Fruit fly (Drosophila melanogaster) whole organism, pupa: Measurements from ENCODE around the gene GCS2alpha.

Source experiments
- CG10348 ChIP-seq: fragments of 200-800 bp; sonication (Bioruptor generic); IDR thresholded peaks from 2 replicates; pipeline ENCODE4 v1.3.6; 2022; ENCODE audit warnings: missing biosample characterization, missing genetic modification characterization
- CG13204 ChIP-seq: fragments of 200-800 bp; sonication (Bioruptor generic); optimal IDR thresholded peaks from 2 replicates; lab custom pipeline; 2018; ENCODE audit warnings: missing biosample characterization, mild to moderate bottlenecking, missing genetic modification characterization, moderate library complexity
- CG14655 ChIP-seq: fragments of 200-800 bp; sonication (Bioruptor generic); optimal IDR thresholded peaks from 3 replicates; lab custom pipeline; 2017; ENCODE audit warnings: mild to moderate bottlenecking, missing biosample characterization, missing genetic modification reagents, missing genetic modification characterization
- CG15710 ChIP-seq: fragments of 200-800 bp; sonication (Bioruptor generic); optimal IDR thresholded peaks from 2 replicates; lab custom pipeline; 2018; ENCODE audit warnings: missing biosample characterization, mild to moderate bottlenecking, missing genetic modification characterization, moderate library complexity
- CG17806 ChIP-seq: fragments of 200-800 bp; sonication (Bioruptor generic); optimal IDR thresholded peaks from 2 replicates; lab custom pipeline; 2018; ENCODE audit warnings: missing biosample characterization, mild to moderate bottlenecking, missing genetic modification characterization, moderate library complexity
- CG32121 ChIP-seq: fragments of 200-800 bp; sonication (Bioruptor generic); IDR thresholded peaks from 2 replicates; pipeline ENCODE4 v1.3.6; 2022; ENCODE audit warnings: missing biosample characterization, missing genetic modification characterization
- CG34367 ChIP-seq: fragments of 200-800 bp; sonication (Bioruptor generic); optimal IDR thresholded peaks from 2 replicates; lab custom pipeline; 2018; ENCODE audit warnings: missing biosample characterization, mild to moderate bottlenecking, missing genetic modification characterization
- CG8159 ChIP-seq: fragments of 200-800 bp; sonication (Bioruptor generic); optimal IDR thresholded peaks from 3 replicates; lab custom pipeline; 2018; ENCODE audit warnings: missing biosample characterization, mild to moderate bottlenecking, missing genetic modification characterization, moderate library complexity
- CG8301 ChIP-seq: fragments of 200-800 bp; sonication (Bioruptor generic); optimal IDR thresholded peaks from 2 replicates; lab custom pipeline; 2018; ENCODE audit warnings: missing biosample characterization, mild to moderate bottlenecking, missing genetic modification characterization
- CG9948 ChIP-seq: fragments of 200-800 bp; sonication (Bioruptor generic); optimal IDR thresholded peaks from 2 replicates; lab custom pipeline; 2018; ENCODE audit warnings: missing biosample characterization, mild to moderate bottlenecking, missing genetic modification characterization, moderate library complexity
- Ets98B ChIP-seq: fragments of 200-800 bp; sonication (Bioruptor generic); IDR thresholded peaks from 2 replicates; pipeline ENCODE4 v1.3.6; 2022; ENCODE audit warnings: missing biosample characterization, missing genetic modification characterization
- Pif1B ChIP-seq: fragments of 200-800 bp; sonication (Bioruptor generic); optimal IDR thresholded peaks from 3 replicates; lab custom pipeline; 2016; ENCODE audit warnings: missing biosample characterization, missing genetic modification characterization
- Snoo ChIP-seq: fragments of 200-800 bp; sonication (Bioruptor generic); optimal IDR thresholded peaks from 3 replicates; lab custom pipeline; 2017; ENCODE audit warnings: missing biosample characterization, mild to moderate bottlenecking, missing genetic modification characterization, inconsistent platforms
- fd96Ca ChIP-seq: fragments of 200-800 bp; sonication (Bioruptor generic); IDR thresholded peaks from 3 replicates; pipeline ENCODE4 v1.3.6; 2022; ENCODE audit warnings: missing biosample characterization, missing genetic modification characterization
- gl ChIP-seq: fragments of 200-800 bp; sonication (Bioruptor generic); optimal IDR thresholded peaks from 2 replicates; lab custom pipeline; 2018; ENCODE audit warnings: missing biosample characterization, mild to moderate bottlenecking, missing genetic modification characterization

Gene GCS2alpha

DNA sequence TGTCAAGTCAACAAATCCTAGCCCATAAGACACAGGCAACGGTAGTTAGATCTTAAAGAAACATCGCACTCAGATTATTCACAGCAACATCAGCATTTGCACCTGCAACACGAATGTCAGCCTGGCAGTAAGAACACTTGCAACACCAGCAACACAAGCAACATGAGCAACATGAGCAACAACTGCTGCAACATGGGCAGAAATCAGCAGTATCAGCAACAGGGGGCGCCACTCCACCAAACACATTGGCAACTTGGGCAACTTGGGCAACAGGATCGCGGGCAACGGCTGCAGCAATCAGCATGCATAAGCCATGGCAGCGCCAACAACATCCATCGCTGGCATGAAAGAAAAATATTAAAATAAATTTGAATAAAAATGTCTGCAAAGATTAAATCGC lies 42.2 kb downstream of the GCS2alpha start:
- TF ChIP-seq gl (tag; lab: Kevin White, UChicago) (no peak), CG17806 (tag; lab: Kevin White, UChicago) (no peak), Snoo (no peak), Pif1B (GFP tag; lab: Kevin White, UChicago) (no peak), CG9948 (tag; lab: Kevin White, UChicago) (no peak), fd96Ca (no peak), CG8159 (tag; lab: Kevin White, UChicago) (no peak), Ets98B (GFP tag; lab: Robert Waterston, UW) (no peak), CG10348 (GFP tag; lab: Robert Waterston, UW) (no peak), CG15710 (no peak), CG13204 (GFP tag; lab: Kevin White, UChicago) (no peak), CG14655 (GFP tag; lab: Kevin White, UChicago) (no peak), CG32121 (GFP tag; lab: Robert Waterston, UW) (no peak), CG8301 (no peak), CG34367 (no peak)
